Worm (Caenorhabditis elegans): ENCODE measurements around the gene str-181.

str-181 gene

ce11 chrV:12744979-12745378 lies 26.5 kb upstream of the str-181 start, which contains the start of gene C15C8.7:
Gene C15C8.7 (minus strand): TSS chrV:12745050.
- peak; percentile 52 for TF ChIP-seq pqm-1 (tag; optimal IDR thresholded peaks at IDR 0.05)
- TF ChIP-seq snpc-4 (tag; optimal IDR thresholded peaks at IDR 0.05) = no peak
- peak; percentile 75 for TF ChIP-seq elt-2 (tag; optimal IDR thresholded peaks at IDR 0.05)

DNA sequence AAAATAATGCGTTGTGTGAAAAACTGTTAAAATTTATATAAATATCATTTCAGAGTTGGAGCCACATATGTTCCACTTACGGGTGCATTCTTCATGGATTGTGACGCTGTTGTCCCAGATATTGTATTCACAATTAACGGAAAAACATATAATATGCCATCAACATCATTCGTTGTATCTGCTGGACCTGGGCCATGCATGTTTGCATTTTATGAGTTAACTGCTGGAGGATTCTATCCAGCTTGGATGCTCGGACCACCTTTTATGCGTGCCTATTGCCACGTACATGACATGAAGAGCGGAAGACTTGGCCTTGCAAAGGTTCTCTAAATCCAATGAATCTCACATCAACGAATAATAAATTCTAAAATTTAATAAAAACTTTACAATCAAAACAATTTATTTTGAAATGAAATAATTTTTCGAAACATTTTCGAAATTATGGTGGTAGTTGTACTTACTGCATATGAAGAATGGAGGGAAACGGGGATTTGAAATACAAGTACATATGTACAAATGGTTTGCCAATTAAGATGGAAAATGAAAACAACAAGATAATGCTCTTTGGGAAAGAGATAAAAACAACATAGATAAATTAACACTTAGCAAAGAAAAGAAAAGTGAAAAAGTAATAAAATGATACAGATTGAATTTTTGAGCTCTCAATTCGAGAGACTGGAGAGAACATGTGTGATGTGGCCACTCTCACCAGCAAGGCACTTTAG lies 25.4 kb upstream of the str-181 start:
- TF ChIP-seq pqm-1 (tag; optimal IDR thresholded peaks at IDR 0.05) = peak; percentile 12
- TF ChIP-seq lir-3 (tag; optimal IDR thresholded peaks at IDR 0.05; ENCODE audit: poor library complexity) = no peak
- TF ChIP-seq lin-14 (GFP tag; optimal IDR thresholded peaks at IDR 0.05) = no peak
- no peak for TF ChIP-seq nhr-47 (tag; optimal IDR thresholded peaks at IDR 0.05)
- TF ChIP-seq nhr-237 (tag; optimal IDR thresholded peaks at IDR 0.05) = no peak
- no peak for TF ChIP-seq unc-62 (GFP tag; optimal IDR thresholded peaks at IDR 0.05)
- TF ChIP-seq elt-2 (tag; optimal IDR thresholded peaks at IDR 0.05) = peak; percentile 28
- TF ChIP-seq mab-9 (GFP tag; IDR thresholded peaks at IDR 0.05) = no peak
- TF ChIP-seq tlp-1 (tag; optimal IDR thresholded peaks at IDR 0.05) = no peak

DNA sequence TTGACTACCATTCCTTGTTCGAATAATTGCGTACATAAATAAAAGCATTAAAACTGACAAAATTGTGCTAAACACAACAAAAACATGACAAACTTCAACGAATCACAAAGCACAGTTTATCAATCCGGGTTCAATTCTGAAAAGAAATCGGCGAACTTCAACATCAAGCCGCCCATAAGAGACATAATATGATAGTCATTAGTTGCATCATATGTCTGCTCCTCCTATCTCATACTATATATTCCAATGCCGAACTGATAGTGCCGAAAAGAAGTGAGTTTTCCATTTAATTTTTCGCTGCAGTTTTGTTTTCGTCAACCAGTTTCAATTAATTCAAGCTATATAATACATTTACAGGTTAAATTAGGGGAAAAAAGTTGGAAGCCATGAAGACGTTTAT lies 23.2 kb upstream of the str-181 start, which contains the start of gene hrg-7:
hrg-7 (plus strand) TSS at position 358 of the 400 bp plus-strand sequence.
- TF ChIP-seq elt-2 (tag; optimal IDR thresholded peaks at IDR 0.05) (peak; percentile 90), lin-39 (tag; optimal IDR thresholded peaks at IDR 0.05) (no peak), fkh-10 (GFP tag; optimal IDR thresholded peaks at IDR 0.05) (no peak), nhr-71 (tag; optimal IDR thresholded peaks at IDR 0.05) (peak; percentile 19), nhr-90 (tag; optimal IDR thresholded peaks at IDR 0.05; ENCODE audit: poor library complexity) (peak; percentile 12)

DNA sequence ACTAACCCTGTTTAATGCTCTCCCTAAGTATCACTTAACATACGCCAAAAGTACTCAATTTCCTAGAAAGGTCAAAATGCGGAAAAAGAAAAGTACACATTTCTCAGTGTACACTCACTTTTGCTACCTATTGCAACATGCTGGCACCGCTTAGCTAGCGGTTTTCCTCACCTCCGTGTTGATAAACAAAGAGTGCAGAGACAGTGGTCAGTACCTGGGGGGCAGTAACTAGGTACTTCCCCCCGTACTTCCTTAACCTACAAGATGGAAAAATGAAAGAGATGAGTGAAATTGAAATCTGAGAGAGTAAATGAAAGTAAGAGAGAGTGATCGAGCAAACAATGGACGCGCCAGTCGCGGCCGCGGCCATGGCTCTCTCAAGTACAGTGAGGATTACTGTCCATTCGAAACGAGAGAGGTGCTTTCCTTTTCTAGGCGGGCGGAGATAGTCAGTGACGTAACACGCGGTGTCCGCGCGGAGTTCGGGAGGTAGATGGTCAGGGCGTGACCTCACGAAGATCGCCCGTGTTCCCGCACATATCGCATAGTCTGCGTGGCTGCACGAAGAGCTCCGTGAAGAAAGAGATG lies 17.7 kb upstream of the str-181 start, which contains the start of gene cky-1:
cky-1 (plus strand) TSS at position 538 of the 588 bp plus-strand sequence.
- TF ChIP-seq skn-1 (tag; optimal IDR thresholded peaks at IDR 0.05) (no peak), fos-1 (tag; optimal IDR thresholded peaks at IDR 0.05) (no peak), C16A3.4 (tag; optimal IDR thresholded peaks at IDR 0.05) (no peak), vab-15 (tag; optimal IDR thresholded peaks at IDR 0.05) (no peak), fkh-10 (GFP tag; optimal IDR thresholded peaks at IDR 0.05) (no peak)

ce11 chrV:12733465-12734248 lies 15.1 kb upstream of the str-181 start, which contains the start of the genes dhs-21 and xbx-9:
Gene dhs-21 (minus strand): TSS chrV:12733645.
Gene xbx-9 (plus strand): TSS chrV:12734198.
- TF ChIP-seq vab-15 (tag; optimal IDR thresholded peaks at IDR 0.05) (no peak), blmp-1 (tag; optimal IDR thresholded peaks at IDR 0.05) (peak; percentile 48), fkh-4 (tag; optimal IDR thresholded peaks at IDR 0.05; ENCODE audit: borderline replicate concordance) (no peak), irx-1 (tag; optimal IDR thresholded peaks at IDR 0.05) (no peak), sptf-1 (tag; optimal IDR thresholded peaks at IDR 0.05) (no peak), tlp-1 (tag; optimal IDR thresholded peaks at IDR 0.05) (no peak), nhr-19 (GFP tag; conservative IDR thresholded peaks at IDR 0.05) (no peak), alr-1 (tag; optimal IDR thresholded peaks at IDR 0.05; ENCODE audit: borderline replicate concordance) (no peak), efl-3 (GFP tag; optimal IDR thresholded peaks at IDR 0.05) (no peak), xbp-1 (tag; optimal IDR thresholded peaks at IDR 0.05) (no peak), nhr-77 (tag; optimal IDR thresholded peaks at IDR 0.05) (no peak), elt-3 (tag; optimal IDR thresholded peaks at IDR 0.05) (peak in 4 of 6 experiments; percentile 32 to 88 (median 74)), hlh-4 (tag; optimal IDR thresholded peaks at IDR 0.05) (no peak), nhr-84 (tag; optimal IDR thresholded peaks at IDR 0.05) (no peak), ces-1 (GFP tag; optimal IDR thresholded peaks at IDR 0.05) (no peak), unc-98 (GFP tag; IDR thresholded peaks at IDR 0.05) (no peak), dpl-1 (GFP tag; optimal IDR thresholded peaks at IDR 0.05) (no peak), unc-30 (tag; optimal IDR thresholded peaks at IDR 0.05) (no peak), mep-1 (tag; optimal IDR thresholded peaks at IDR 0.05) (no peak), lin-14 (GFP tag; optimal IDR thresholded peaks at IDR 0.05) (peak; percentile 31), nhr-20 (tag; optimal IDR thresholded peaks at IDR 0.05) (peak; percentile 43), lin-35 (GFP tag; optimal IDR thresholded peaks at IDR 0.05) (peak in 1 of 2 experiments; percentile 39), egl-13 (tag; optimal IDR thresholded peaks at IDR 0.05) (no peak), mef-2 (tag; optimal IDR thresholded peaks at IDR 0.05) (no peak), swsn-7 (tag; optimal IDR thresholded peaks at IDR 0.05) (no peak), nhr-47 (tag; optimal IDR thresholded peaks at IDR 0.05) (no peak)

Data from whole organism, L1 larva.